Worm (Caenorhabditis elegans) whole organism, L4 larva: Measurements from ENCODE around the gene F18E9.3.
A peak's percentile ranks its signal among the peaks of the same experiment; 100 is the strongest.

ENCODE experiments used
- Y48G9A.11 ChIP-seq: fragments of 200-800 bp; sonication (Bioruptor generic); IDR thresholded peaks from 2 replicates; pipeline ENCODE4 v1.3.6; 2022; ENCODE audit warnings: missing genetic modification reagents, missing genetic modification characterization, missing compliant biosample characterization
- aha-1 ChIP-seq: fragments of 150-350 bp; peaks from one replicate; lab custom pipeline; 2014; ENCODE audit warnings: missing biosample characterization, missing genetic modification characterization
- ama-1 ChIP-seq: fragments of 150-350 bp; optimal IDR thresholded peaks from 2 replicates; lab custom pipeline; 2014; ENCODE audit warnings: inconsistent platforms, mixed read lengths
- ceh-44 ChIP-seq: fragments of 200-800 bp; sonication (Bioruptor generic); IDR thresholded peaks from 2 replicates; pipeline ENCODE4 v1.3.6; 2022; ENCODE audit warnings: missing genetic modification reagents, missing genetic modification characterization, missing compliant biosample characterization
- ctbp-1 ChIP-seq: fragments of 200-800 bp; sonication (Bioruptor generic); IDR thresholded peaks from 2 replicates; pipeline ENCODE4 v1.3.6; 2022; ENCODE audit warnings: missing genetic modification reagents, missing genetic modification characterization, missing compliant biosample characterization
- daf-16 ChIP-seq, 3 experiments: sonication (generic microtip); optimal IDR thresholded peaks; 2 replicates each; lab custom pipeline; 2016 to 2017; ENCODE audit warnings: missing genetic modification characterization in 3 of 3, missing genetic modification reagents in 3 of 3, mild to moderate bottlenecking in 2 of 3, missing compliant biosample characterization in 2 of 3, missing biosample characterization in 1 of 3, moderate library complexity in 1 of 3
- daf-19 ChIP-seq: fragments of 200-800 bp; sonication (Bioruptor generic); conservative IDR thresholded peaks from 2 replicates; pipeline ENCODE4 v1.3.6; 2022; ENCODE audit warnings: missing genetic modification characterization, missing compliant biosample characterization
- dmd-6 ChIP-seq: fragments of 200-800 bp; sonication (Bioruptor generic); IDR thresholded peaks from 2 replicates; pipeline ENCODE4 v1.3.6; 2022; ENCODE audit warnings: missing genetic modification reagents, missing genetic modification characterization, missing compliant biosample characterization
- dmd-9 ChIP-seq: fragments of 200-800 bp; sonication (Bioruptor generic); IDR thresholded peaks from 2 replicates; pipeline ENCODE4 v1.3.6; 2022; ENCODE audit warnings: missing genetic modification reagents, missing genetic modification characterization, missing compliant biosample characterization
- dve-1 ChIP-seq: sonication (generic microtip); optimal IDR thresholded peaks from 2 replicates; lab custom pipeline; 2017; ENCODE audit warnings: antibody characterized with exemption, mild to moderate bottlenecking, missing genetic modification characterization, missing compliant biosample characterization; ENCODE audit not compliant: insufficient read depth
- egl-27 ChIP-seq: sonication (generic microtip); optimal IDR thresholded peaks from 3 replicates; lab custom pipeline; 2017; ENCODE audit warnings: missing biosample characterization, missing genetic modification reagents, missing genetic modification characterization
- fkh-10 ChIP-seq: fragments of 150-350 bp; optimal IDR thresholded peaks from 2 replicates; lab custom pipeline; 2014; ENCODE audit warnings: missing biosample characterization, missing genetic modification reagents, missing genetic modification characterization
- hlh-11 ChIP-seq: fragments of 200-800 bp; sonication (Bioruptor generic); optimal IDR thresholded peaks from 2 replicates; lab custom pipeline; 2018; ENCODE audit warnings: mild to moderate bottlenecking, missing genetic modification characterization, missing compliant biosample characterization
- hlh-30 ChIP-seq: sonication (generic microtip); optimal IDR thresholded peaks from 2 replicates; lab custom pipeline; 2017; ENCODE audit warnings: antibody characterized with exemption, mild to moderate bottlenecking, missing genetic modification characterization, missing compliant biosample characterization; ENCODE audit not compliant: insufficient read depth
- lim-7 ChIP-seq: fragments of 200-800 bp; sonication (Bioruptor generic); IDR thresholded peaks from 2 replicates; pipeline ENCODE4 v1.3.6; 2022; ENCODE audit warnings: missing genetic modification characterization, missing compliant biosample characterization
- lsy-2 ChIP-seq, 2 experiments: fragments of 150-350 bp in 1 of 2; sonication (generic microtip) in 1 of 2; optimal IDR thresholded peaks; 2 replicates each; lab custom pipeline; 2014 to 2017; ENCODE audit warnings: missing biosample characterization in 2 of 2, missing genetic modification characterization in 2 of 2
- madf-9 ChIP-seq: fragments of 200-800 bp; sonication (Bioruptor generic); conservative IDR thresholded peaks from 2 replicates; pipeline ENCODE4 v1.3.6; 2022; ENCODE audit warnings: missing genetic modification reagents, missing genetic modification characterization, missing compliant biosample characterization
- mes-2 ChIP-seq: sonication (generic microtip); optimal IDR thresholded peaks from 2 replicates; lab custom pipeline; 2016; ENCODE audit warnings: missing genotype, mild to moderate bottlenecking, missing genetic modification characterization, missing compliant biosample characterization; ENCODE audit not compliant: poor library complexity, severe bottlenecking
- nhr-28 ChIP-seq: fragments of 150-350 bp; optimal IDR thresholded peaks from 2 replicates; lab custom pipeline; 2014; ENCODE audit warnings: missing biosample characterization, missing genetic modification characterization
- nhr-48 ChIP-seq: sonication (generic microtip); optimal IDR thresholded peaks from 2 replicates; lab custom pipeline; 2016; ENCODE audit warnings: mild to moderate bottlenecking, missing genetic modification characterization, missing compliant biosample characterization
- nhr-6 ChIP-seq: fragments of 150-350 bp; optimal IDR thresholded peaks from 2 replicates; lab custom pipeline; 2014; ENCODE audit warnings: missing biosample characterization, missing genetic modification characterization
- nhr-76 ChIP-seq: fragments of 150-350 bp; optimal IDR thresholded peaks from 2 replicates; lab custom pipeline; 2014; ENCODE audit warnings: missing biosample characterization, missing genetic modification characterization
- nhr-77 ChIP-seq: fragments of 150-350 bp; optimal IDR thresholded peaks from 2 replicates; lab custom pipeline; 2014; ENCODE audit warnings: missing biosample characterization, missing genetic modification characterization
- pha-4 ChIP-seq, 2 experiments: fragments of 150-350 bp in 1 of 2; fragments of 200-800 bp in 1 of 2; sonication (Bioruptor generic) in 1 of 2; IDR thresholded peaks in 1 of 2; optimal IDR thresholded peaks in 1 of 2; 2 replicates each; pipeline versions ENCODE4 v1.3.6 to Lab custom; 2014 to 2022; ENCODE audit warnings: missing genetic modification characterization in 2 of 2, missing genetic modification reagents in 2 of 2, missing biosample characterization in 1 of 2, missing compliant biosample characterization in 1 of 2
- php-3 ChIP-seq: fragments of 200-800 bp; sonication (Bioruptor generic); IDR thresholded peaks from 2 replicates; pipeline ENCODE4 v1.3.6; 2022; ENCODE audit warnings: missing genetic modification reagents, missing genetic modification characterization, missing compliant biosample characterization
- pqm-1 ChIP-seq: sonication (generic microtip); optimal IDR thresholded peaks from 2 replicates; lab custom pipeline; 2017; ENCODE audit warnings: missing biosample characterization, missing genetic modification characterization
- set-16 ChIP-seq: fragments of 200-800 bp; sonication (Bioruptor generic); IDR thresholded peaks from 2 replicates; pipeline ENCODE4 v1.3.6; 2022; ENCODE audit warnings: missing genetic modification reagents, missing genetic modification characterization, missing compliant biosample characterization
- snpc-1.2 ChIP-seq: fragments of 200-800 bp; sonication (Bioruptor generic); IDR thresholded peaks from 2 replicates; pipeline ENCODE4 v1.3.6; 2022; ENCODE audit warnings: missing genetic modification reagents, missing genetic modification characterization, missing compliant biosample characterization
- unc-130 ChIP-seq: sonication (generic microtip); optimal IDR thresholded peaks from 2 replicates; lab custom pipeline; 2016; ENCODE audit warnings: missing genetic modification reagents, missing genetic modification characterization, missing compliant biosample characterization
- unc-39 ChIP-seq: sonication (generic microtip); optimal IDR thresholded peaks from 2 replicates; lab custom pipeline; 2017; ENCODE audit warnings: missing biosample characterization, missing genetic modification characterization
- unc-62 ChIP-seq, 3 experiments: fragments of 150-350 bp in 1 of 3; sonication (generic microtip); optimal IDR thresholded peaks in 2 of 3; peaks in 1 of 3; 1 replicate in 1 of 3; 2 replicates in 2 of 3; lab custom pipeline; 2014 to 2017; ENCODE audit warnings: missing biosample characterization in 3 of 3, missing genetic modification characterization in 3 of 3, missing genetic modification reagents in 3 of 3, missing genotype in 1 of 3
- zfp-2 ChIP-seq: sonication (generic microtip); optimal IDR thresholded peaks from 2 replicates; lab custom pipeline; 2016; ENCODE audit warnings: mild to moderate bottlenecking, missing genetic modification characterization, missing compliant biosample characterization
- ztf-7 ChIP-seq: fragments of 150-350 bp; optimal IDR thresholded peaks from 2 replicates; lab custom pipeline; 2014; ENCODE audit warnings: missing biosample characterization, missing genetic modification characterization

F18E9.3 gene

ce11 chrX:8556614-8557196 lies 29.2 kb upstream of the F18E9.3 start, which contains the start of gene utx-1 (continued):
- TF ChIP-seq mes-2 (tag; lab: Kevin White, UChicago) (peak; percentile 69), ztf-7 (tag; lab: Kevin White, UChicago) (no peak)

- peak in 1 of 2 experiments; percentile 90 for TF ChIP-seq unc-62 (GFP tag; optimal IDR thresholded peaks at IDR 0.05 in 1 of 2; lab: Kevin White, UChicago)
- TF ChIP-seq unc-62 (tag; optimal IDR thresholded peaks at IDR 0.05; lab: Kevin White, UChicago): no peak
- TF ChIP-seq nhr-76 (tag; lab: Kevin White, UChicago): no peak
Observed at ce11 chrX:8562586-8562985, 23.4 kb upstream of the F18E9.3 start.

- TF ChIP-seq pqm-1 (tag; lab: Kevin White, UChicago): peak; percentile 87
- TF ChIP-seq unc-62 (GFP tag; optimal IDR thresholded peaks at IDR 0.05 in 1 of 2; lab: Kevin White, UChicago): peak in 1 of 2 experiments; percentile 94
- no peak for TF ChIP-seq unc-62 (tag; optimal IDR thresholded peaks at IDR 0.05; lab: Kevin White, UChicago)
- peak; percentile 38 for TF ChIP-seq aha-1 (tag; lab: Kevin White, UChicago)
- no peak for TF ChIP-seq daf-16 (GFP tag; optimal IDR thresholded peaks at IDR 0.05; lab: Kevin White, UChicago)
- peak; percentile 38 for TF ChIP-seq daf-16 (tag; optimal IDR thresholded peaks at IDR 0.05; lab: Kevin White, UChicago)
- TF ChIP-seq nhr-48: peak; percentile 11
- TF ChIP-seq hlh-11 (tag; lab: Kevin White, UChicago): peak; percentile 33
- TF ChIP-seq dmd-6 (GFP tag; lab: Robert Waterston, UW): peak; percentile 49
- no peak for TF ChIP-seq ceh-44 (GFP tag; lab: Robert Waterston, UW)
- no peak for TF ChIP-seq ctbp-1 (GFP tag; lab: Robert Waterston, UW)
- TF ChIP-seq hlh-30 (tag; lab: Kevin White, UChicago): peak; percentile 30
- TF ChIP-seq zfp-2: no peak
- peak; percentile 44 for TF ChIP-seq nhr-28 (tag; lab: Kevin White, UChicago)
Observed at ce11 chrX:8563663-8564450, 22.1 kb upstream of the F18E9.3 start.

ce11 chrX:8564451-8564795 lies 21.5 kb upstream of the F18E9.3 start:
- TF ChIP-seq egl-27 (tag; lab: Kevin White, UChicago) (no peak), fkh-10 (GFP tag; lab: Kevin White, UChicago) (no peak), madf-9 (GFP tag; lab: Robert Waterston, UW) (no peak), set-16 (GFP tag; lab: Robert Waterston, UW) (no peak), snpc-1.2 (GFP tag; lab: Robert Waterston, UW) (no peak), daf-16 (GFP tag; optimal IDR thresholded peaks at IDR 0.05; lab: Kevin White, UChicago) (no peak), daf-16 (tag; optimal IDR thresholded peaks at IDR 0.05; lab: Kevin White, UChicago) (peak; percentile 9), pha-4 (GFP tag; IDR thresholded peaks at IDR 0.05; lab: Robert Waterston, UW) (no peak), pha-4 (tag; optimal IDR thresholded peaks at IDR 0.05; lab: Kevin White, UChicago) (peak; percentile 9), php-3 (no peak), Y48G9A.11 (GFP tag; lab: Robert Waterston, UW) (no peak), unc-39 (no peak), daf-19 (no peak), nhr-6 (peak; percentile 13), unc-130 (GFP tag; lab: Kevin White, UChicago) (no peak), ama-1 (lab: Kevin White, UChicago) (no peak), nhr-77 (no peak), nhr-28 (tag; lab: Kevin White, UChicago) (peak; percentile 24), lim-7 (GFP tag; lab: Robert Waterston, UW) (no peak), aha-1 (tag; lab: Kevin White, UChicago) (peak; percentile 17), dve-1 (tag; lab: Kevin White, UChicago) (peak; percentile 51), dmd-9 (GFP tag; lab: Robert Waterston, UW) (no peak), lsy-2 (tag; optimal IDR thresholded peaks at IDR 0.05; lab: Kevin White, UChicago) (peak in 1 of 2 experiments; percentile 26)
